Fruit fly (Drosophila melanogaster) whole organism, pupa: ENCODE results near the gene CG34155.

Experiments
- CG12605 ChIP-seq: fragments of 200-800 bp; sonication (Bioruptor generic); IDR thresholded peaks from 2 replicates; pipeline ENCODE4 v1.3.6; 2022; ENCODE audit warnings: missing biosample characterization, missing genetic modification characterization
- EcR ChIP-seq: fragments of 200-800 bp; sonication (Bioruptor generic); optimal IDR thresholded peaks from 3 replicates; lab custom pipeline; 2019; ENCODE audit warnings: missing biosample characterization, missing genetic modification characterization, mild to moderate bottlenecking, moderate library complexity, missing genetic modification reagents
- Ets98B ChIP-seq: fragments of 200-800 bp; sonication (Bioruptor generic); IDR thresholded peaks from 2 replicates; pipeline ENCODE4 v1.3.6; 2022; ENCODE audit warnings: missing biosample characterization, missing genetic modification characterization
- Pif1A ChIP-seq: fragments of 200-800 bp; sonication (Bioruptor generic); optimal IDR thresholded peaks from 3 replicates; lab custom pipeline; 2016; ENCODE audit warnings: missing biosample characterization, missing genetic modification characterization
- Pif1B ChIP-seq: fragments of 200-800 bp; sonication (Bioruptor generic); optimal IDR thresholded peaks from 3 replicates; lab custom pipeline; 2016; ENCODE audit warnings: missing biosample characterization, missing genetic modification characterization

- TF ChIP-seq Ets98B (GFP tag; lab: Robert Waterston, UW), result no peak
- no peak for TF ChIP-seq EcR (GFP tag; lab: Kevin White, UChicago)
- no peak for TF ChIP-seq Pif1A (GFP tag; lab: Kevin White, UChicago)
- TF ChIP-seq CG12605 (GFP tag; lab: Robert Waterston, UW), result no peak
- TF ChIP-seq Pif1B (GFP tag; lab: Kevin White, UChicago), result no peak
These were observed 1.2 kb upstream of the CG34155 start for dm6 chr3R:30561207-30561606.
